Worm (Caenorhabditis elegans) whole organism, midembryonic: Measurements from ENCODE around the gene mrpl-21.

Experiments
- T22C8.4 ChIP-seq: fragments of 200-800 bp; sonication (Bioruptor generic); IDR thresholded peaks from 2 replicates; pipeline ENCODE4 v1.3.6; 2022; ENCODE audit warnings: missing genetic modification characterization, missing compliant biosample characterization
- cog-1 ChIP-seq: sonication (generic microtip); optimal IDR thresholded peaks from 2 replicates; lab custom pipeline; 2016; ENCODE audit warnings: missing genetic modification characterization, missing compliant biosample characterization
- flt-1 ChIP-seq: fragments of 200-800 bp; sonication (Bioruptor generic); IDR thresholded peaks from 2 replicates; pipeline ENCODE4 v1.3.6; 2022; ENCODE audit warnings: missing genetic modification characterization, missing compliant biosample characterization
- klf-2 ChIP-seq: fragments of 200-800 bp; sonication (Bioruptor generic); conservative IDR thresholded peaks from 2 replicates; pipeline ENCODE4 v1.3.6; 2022; ENCODE audit warnings: missing genetic modification reagents, missing genetic modification characterization, missing compliant biosample characterization
- med-1 ChIP-seq: sonication (generic microtip); optimal IDR thresholded peaks from 2 replicates; lab custom pipeline; 2017; ENCODE audit warnings: missing genetic modification characterization, mild to moderate bottlenecking, missing compliant biosample characterization, antibody characterized with exemption, missing genetic modification reagents; ENCODE audit not compliant: insufficient read depth
- ref-1 ChIP-seq: fragments of 200-800 bp; sonication (Bioruptor generic); conservative IDR thresholded peaks from 2 replicates; pipeline ENCODE4 v1.3.6; 2022; ENCODE audit warnings: missing genetic modification reagents, missing genetic modification characterization, missing compliant biosample characterization
- tab-1 ChIP-seq: fragments of 200-800 bp; sonication (Bioruptor generic); IDR thresholded peaks from 2 replicates; pipeline ENCODE4 v1.3.6; 2022; ENCODE audit warnings: missing genetic modification characterization, missing compliant biosample characterization
- ztf-23 ChIP-seq: fragments of 200-800 bp; sonication (Bioruptor generic); IDR thresholded peaks from 2 replicates; pipeline ENCODE4 v1.3.6; 2022; ENCODE audit warnings: missing genetic modification reagents, missing genetic modification characterization, missing compliant biosample characterization
- ztf-29 ChIP-seq: fragments of 200-800 bp; sonication (Bioruptor generic); IDR thresholded peaks from 2 replicates; pipeline ENCODE4 v1.3.6; 2022; ENCODE audit warnings: missing genetic modification reagents, missing genetic modification characterization, missing compliant biosample characterization

DNA sequence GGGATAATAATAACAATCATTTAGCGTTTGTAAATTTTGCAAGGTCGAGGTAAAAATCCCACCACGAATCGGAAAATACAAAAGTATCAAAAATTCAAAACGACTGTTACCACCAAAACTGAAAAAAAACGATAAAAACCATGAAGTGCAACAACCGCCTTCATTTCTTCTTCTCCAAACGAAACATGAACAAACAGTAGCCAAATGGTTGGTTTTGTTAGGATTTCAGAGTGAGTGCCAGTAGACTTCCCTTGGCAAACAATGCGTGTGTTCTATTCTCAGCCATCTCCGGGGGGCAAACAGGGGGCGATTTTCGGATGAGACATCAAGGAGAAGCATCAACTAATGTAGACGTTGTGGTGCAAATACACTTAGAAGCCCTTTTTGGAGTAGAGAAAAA, 18.6 kb downstream of the mrpl-21 start:
- TF ChIP-seq klf-2 (GFP tag; lab: Robert Waterston, UW) = no peak
- no peak for TF ChIP-seq T22C8.4 (GFP tag; lab: Robert Waterston, UW)
- TF ChIP-seq ztf-29 = no peak
- no peak for TF ChIP-seq tab-1 (GFP tag; lab: Robert Waterston, UW)
- no peak for TF ChIP-seq ref-1 (GFP tag; lab: Robert Waterston, UW)
- TF ChIP-seq flt-1 = no peak
- no peak for TF ChIP-seq med-1 (GFP tag; lab: Kevin White, UChicago)
- no peak for TF ChIP-seq ztf-23 (GFP tag; lab: Robert Waterston, UW)
- TF ChIP-seq cog-1 (tag; lab: Kevin White, UChicago) = no peak
